ENCODE assay signal across 4 worm cellular contexts in the genomic region with DNA sequence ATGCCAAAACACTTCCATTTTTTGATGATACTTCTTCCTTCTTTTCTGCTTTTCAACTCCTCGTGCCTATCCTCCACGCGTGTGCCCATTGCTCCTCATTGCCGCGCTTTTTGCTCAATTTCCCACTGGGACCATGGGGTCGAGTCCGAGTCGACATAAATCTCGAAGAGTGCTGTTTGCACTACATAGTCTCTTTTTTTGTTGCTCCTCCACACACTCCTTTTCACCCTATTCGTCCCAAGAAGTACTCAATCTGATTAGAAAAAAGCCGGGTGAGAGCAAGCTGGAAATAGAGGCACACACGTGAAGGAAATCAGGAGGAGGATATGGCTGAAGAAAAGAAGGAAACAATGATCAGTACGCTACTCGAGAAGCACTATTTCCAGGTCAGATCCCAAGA.
TF ChIP-seq lines count a peak whose summit lies in the region.

A gene (plus strand): TSS at position 169 of the 400 bp plus-strand sequence.

TF ChIP-seq in whole organism, L1 larva, 84 proteins besides CTCF, POLR2A, EP300 and RAD21:
- TF ChIP-seq ceh-90 (tag; optimal IDR thresholded peaks at IDR 0.05; lab: Kevin White, UChicago) = no peak
- peak; percentile 64 for TF ChIP-seq lin-14 (GFP tag; optimal IDR thresholded peaks at IDR 0.05; lab: Kevin White, UChicago)
- no peak for TF ChIP-seq nhr-28 (tag; optimal IDR thresholded peaks at IDR 0.05; lab: Kevin White, UChicago)
- TF ChIP-seq egl-13 (tag; optimal IDR thresholded peaks at IDR 0.05; lab: Kevin White, UChicago) = no peak
- TF ChIP-seq tbx-2 (tag; optimal IDR thresholded peaks at IDR 0.05; lab: Kevin White, UChicago) = no peak

TF ChIP-seq in whole organism, L2 larva, 48 proteins besides CTCF, POLR2A, EP300 and RAD21:
- peak; percentile 10 for TF ChIP-seq nhr-129 (tag; optimal IDR thresholded peaks at IDR 0.05; lab: Kevin White, UChicago)
- no peak for TF ChIP-seq alr-1 (tag; optimal IDR thresholded peaks at IDR 0.05; lab: Kevin White, UChicago)

TF ChIP-seq in whole organism, L4 larva, 104 proteins besides CTCF, POLR2A, EP300 and RAD21:
- TF ChIP-seq ceh-62 (tag; optimal IDR thresholded peaks at IDR 0.05; lab: Kevin White, UChicago) (no peak), vab-7 (GFP tag; IDR thresholded peaks at IDR 0.05; lab: Robert Waterston, UW) (0 out of 2 replicates have a peak, but pooled peaks have one; percentile 34), unc-130 (GFP tag; optimal IDR thresholded peaks at IDR 0.05; lab: Kevin White, UChicago) (no peak), T26A8.4 (GFP tag; IDR thresholded peaks at IDR 0.05; lab: Robert Waterston, UW) (no peak), saeg-2 (GFP tag; IDR thresholded peaks at IDR 0.05; lab: Robert Waterston, UW) (no peak), lin-1 (GFP tag; IDR thresholded peaks at IDR 0.05; lab: Robert Waterston, UW) (no peak), F44E2.7 (GFP tag; IDR thresholded peaks at IDR 0.05; lab: Robert Waterston, UW) (no peak), dmd-6 (GFP tag; IDR thresholded peaks at IDR 0.05; lab: Robert Waterston, UW) (no peak), hlh-30 (tag; optimal IDR thresholded peaks at IDR 0.05; lab: Kevin White, UChicago; ENCODE audit: insufficient read depth) (peak; percentile 2), F49E8.2 (tag; optimal IDR thresholded peaks at IDR 0.05; lab: Kevin White, UChicago; ENCODE audit: borderline replicate concordance) (no peak), aha-1 (tag; lab: Kevin White, UChicago) (peak; percentile 56), unc-62 (GFP tag; optimal IDR thresholded peaks at IDR 0.05 in 1 of 2; lab: Kevin White, UChicago) (peak in 1 of 2 experiments; percentile 98), unc-62 (tag; optimal IDR thresholded peaks at IDR 0.05; lab: Kevin White, UChicago) (no peak), ces-1 (GFP tag; optimal IDR thresholded peaks at IDR 0.05; lab: Kevin White, UChicago) (no peak), zfp-3 (GFP tag; conservative IDR thresholded peaks at IDR 0.05; lab: Robert Waterston, UW) (no peak), nhr-25 (tag; optimal IDR thresholded peaks at IDR 0.05; lab: Kevin White, UChicago; ENCODE audit: borderline replicate concordance, insufficient read depth) (no peak), nhr-77 (tag; optimal IDR thresholded peaks at IDR 0.05; lab: Kevin White, UChicago) (no peak), ztf-11 (tag; optimal IDR thresholded peaks at IDR 0.05; lab: Kevin White, UChicago) (no peak), egl-43 (GFP tag; IDR thresholded peaks at IDR 0.05; lab: Robert Waterston, UW) (no peak), zip-11 (GFP tag; IDR thresholded peaks at IDR 0.05; lab: Robert Waterston, UW) (no peak), mdl-1 (tag; optimal IDR thresholded peaks at IDR 0.05; lab: Kevin White, UChicago) (peak in 1 of 2 experiments; percentile 11), Y75B8A.6 (GFP tag; IDR thresholded peaks at IDR 0.05; lab: Robert Waterston, UW) (no peak)

TF ChIP-seq in whole organism, young adult, 124 proteins besides CTCF, POLR2A, EP300 and RAD21:
- TF ChIP-seq pbrm-1 (GFP tag; IDR thresholded peaks at IDR 0.05; lab: Robert Waterston, UW) (0 out of 2 replicates have a peak, but pooled peaks have one; percentile 20), hlh-26 (GFP tag; conservative IDR thresholded peaks at IDR 0.05; lab: Robert Waterston, UW) (no peak)
